Fruit fly (Drosophila melanogaster): ENCODE measurements around the gene CG2975.

CG2975 gene

DNA sequence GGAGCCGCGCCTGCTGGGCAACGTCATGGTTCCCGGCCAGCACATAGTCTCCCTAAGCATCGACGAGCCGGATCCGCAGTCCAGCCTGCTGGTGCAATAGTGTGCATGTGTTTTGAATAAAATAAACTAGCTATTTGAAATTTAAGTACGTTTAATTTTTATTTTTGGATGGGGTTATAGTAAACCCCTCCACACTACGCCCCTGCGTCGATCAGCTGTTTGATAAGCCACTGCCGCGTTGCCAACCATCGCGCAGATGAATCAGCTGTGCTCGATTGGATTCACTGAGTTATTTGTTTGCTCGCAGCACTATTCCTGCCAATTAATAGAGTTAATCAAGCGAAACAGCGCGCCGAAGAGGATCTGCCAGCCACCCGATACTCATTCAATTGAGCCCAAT lies 38.9 kb downstream of the CG2975 start, which contains the start of gene RabGGTb (continued):
- TF ChIP-seq wek (GFP tag; optimal IDR thresholded peaks at IDR 0.05) (no peak), NFAT (GFP tag; IDR thresholded peaks at IDR 0.05) (peak; percentile 80), salm (tag; optimal IDR thresholded peaks at IDR 0.05) (no peak), Lhr (GFP tag; optimal IDR thresholded peaks at IDR 0.05) (no peak), lilli (GFP tag; optimal IDR thresholded peaks at IDR 0.05) (peak; percentile 95), Dip3 (GFP tag; optimal IDR thresholded peaks at IDR 0.05) (peak; percentile 39), CHES-1-like (GFP tag; optimal IDR thresholded peaks at IDR 0.05) (peak; percentile 50), zen2 (GFP tag; IDR thresholded peaks at IDR 0.05; ENCODE audit: partially characterized antibody) (peak; percentile 34; the same call in 1 of the 3 replicates), Antp (GFP tag; optimal IDR thresholded peaks at IDR 0.05) (peak; percentile 64), CG13624 (GFP tag; optimal IDR thresholded peaks at IDR 0.05) (peak; percentile 68), Lpt (GFP tag; optimal IDR thresholded peaks at IDR 0.05) (no peak), CG14860 (GFP tag; IDR thresholded peaks at IDR 0.05; ENCODE audit: partially characterized antibody) (no peak), CG4328 (GFP tag; optimal IDR thresholded peaks at IDR 0.05) (peak; percentile 33), BEAF-32 (GFP tag; optimal IDR thresholded peaks at IDR 0.05) (peak; percentile 2), CG32767 (GFP tag; IDR thresholded peaks at IDR 0.05) (peak; percentile 38; the same call in 1 of the 2 replicates), jing (GFP tag; optimal IDR thresholded peaks at IDR 0.05) (no peak), CG15269 (tag; optimal IDR thresholded peaks at IDR 0.05) (peak; percentile 62), CG6272 (GFP tag; IDR thresholded peaks at IDR 0.05) (peak; percentile 49), pan (optimal IDR thresholded peaks at IDR 0.05) (no peak), pan (GFP tag; optimal IDR thresholded peaks at IDR 0.05 in 1 of 2, IDR thresholded peaks at IDR 0.05 in 1 of 2) (peak in 1 of 2 experiments; percentile 82), CG12391 (tag; optimal IDR thresholded peaks at IDR 0.05) (peak; percentile 59), az2 (GFP tag; optimal IDR thresholded peaks at IDR 0.05) (peak; percentile 41), maf-S (GFP tag; optimal IDR thresholded peaks at IDR 0.05) (peak; percentile 25), sna (GFP tag; IDR thresholded peaks at IDR 0.05; ENCODE audit: partially characterized antibody) (peak; percentile 30; the same call in 1 of the 2 replicates), Sry-δ (GFP tag; optimal IDR thresholded peaks at IDR 0.05) (peak; percentile 4), ewg (GFP tag; optimal IDR thresholded peaks at IDR 0.05) (peak; percentile 5), da (GFP tag; optimal IDR thresholded peaks at IDR 0.05) (no peak), ERR (GFP tag; optimal IDR thresholded peaks at IDR 0.05) (peak; percentile 15), CG18476 (GFP tag; optimal IDR thresholded peaks at IDR 0.05) (peak; percentile 5), bowl (GFP tag; IDR thresholded peaks at IDR 0.05) (peak; percentile 46; the same call in 1 of the 2 replicates), CG12104 (GFP tag; optimal IDR thresholded peaks at IDR 0.05) (no peak), CG5180 (GFP tag; optimal IDR thresholded peaks at IDR 0.05) (peak; percentile 26), Awh (GFP tag; IDR thresholded peaks at IDR 0.05) (peak; percentile 79), dpn (GFP tag; optimal IDR thresholded peaks at IDR 0.05) (peak; percentile 46 to 54), CG6654 (GFP tag; optimal IDR thresholded peaks at IDR 0.05) (no peak), CG6254 (GFP tag; optimal IDR thresholded peaks at IDR 0.05) (no peak), CG7963 (GFP tag; IDR thresholded peaks at IDR 0.05; ENCODE audit: partially characterized antibody) (no peak), Bgb (GFP tag; IDR thresholded peaks at IDR 0.05; ENCODE audit: partially characterized antibody) (no peak), CG8924 (tag; optimal IDR thresholded peaks at IDR 0.05) (peak; percentile 34), CG12219 (GFP tag; optimal IDR thresholded peaks at IDR 0.05) (peak; percentile 41), CG2120 (GFP tag; optimal IDR thresholded peaks at IDR 0.05) (peak; percentile 80), CG2678 (tag; optimal IDR thresholded peaks at IDR 0.05) (peak; percentile 61), CG30403 (GFP tag; optimal IDR thresholded peaks at IDR 0.05) (peak; percentile 58), Kr (GFP tag; optimal IDR thresholded peaks at IDR 0.05) (no peak), CG6791 (GFP tag; IDR thresholded peaks at IDR 0.05; ENCODE audit: partially characterized antibody) (0 out of 3 replicates have a peak, but pooled peaks have one; percentile 32), bigmax (GFP tag; optimal IDR thresholded peaks at IDR 0.05) (peak; percentile 69), tgo (GFP tag; IDR thresholded peaks at IDR 0.05) (peak; percentile 75), TFAM (GFP tag; optimal IDR thresholded peaks at IDR 0.05) (no peak), CG10209 (GFP tag; optimal IDR thresholded peaks at IDR 0.05) (peak; percentile 41), cwo (GFP tag; optimal IDR thresholded peaks at IDR 0.05) (peak; percentile 27)

Data from whole organism, embryonic.